Worm (Caenorhabditis elegans): Measurements from ENCODE around the gene C31C9.6.

DNA sequence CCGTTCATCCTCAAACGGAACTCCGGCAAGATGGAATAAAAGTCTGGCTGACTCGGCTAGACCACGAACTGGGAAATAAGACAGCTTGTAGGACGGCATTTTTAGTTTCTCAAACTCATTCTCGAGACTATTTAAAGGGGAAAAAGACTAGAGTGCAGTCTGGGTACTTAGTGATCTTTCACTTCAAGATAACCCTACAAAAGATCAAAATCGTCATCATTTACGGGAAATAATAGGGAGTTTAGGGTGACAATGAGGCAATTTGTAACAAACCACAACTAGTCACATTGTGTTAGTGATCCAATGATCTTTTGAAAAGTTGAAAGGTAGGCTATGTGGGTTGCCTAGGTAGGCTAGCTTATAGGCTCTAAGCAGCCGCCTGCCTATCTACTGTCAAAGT lies 45.9 kb downstream of the C31C9.6 start, which contains the start of gene gst-14:
- TF ChIP-seq blmp-1 (tag; optimal IDR thresholded peaks at IDR 0.05; ENCODE audit: insufficient read depth) (no peak), ztf-11 (tag; optimal IDR thresholded peaks at IDR 0.05) (no peak), nhr-12 (tag; optimal IDR thresholded peaks at IDR 0.05) (no peak), ama-1 (optimal IDR thresholded peaks at IDR 0.05) (no peak), R02D3.7 (tag; optimal IDR thresholded peaks at IDR 0.05) (no peak), ztf-4 (tag; optimal IDR thresholded peaks at IDR 0.05) (no peak), crh-2 (tag; optimal IDR thresholded peaks at IDR 0.05) (no peak), elt-3 (tag; optimal IDR thresholded peaks at IDR 0.05) (no peak), nhr-77 (tag; optimal IDR thresholded peaks at IDR 0.05) (no peak), alr-1 (tag; optimal IDR thresholded peaks at IDR 0.05) (no peak), lin-13 (GFP tag; optimal IDR thresholded peaks at IDR 0.05) (no peak), zag-1 (tag; optimal IDR thresholded peaks at IDR 0.05) (no peak), unc-62 (GFP tag; optimal IDR thresholded peaks at IDR 0.05) (no peak)

All from whole organism, L2 larva.